Fruit fly (Drosophila melanogaster) S2 (cell line): ENCODE results near the gene CG12689.

ENCODE experiments used
- CG8478 ChIP-seq: fragments of >200 bp; optimal IDR thresholded peaks from 2 replicates; lab custom pipeline; 2018
- CTCF ChIP-seq, 2 experiments: fragments of >200 bp; optimal IDR thresholded peaks; 2 replicates each; lab custom pipeline; 2018

DNA sequence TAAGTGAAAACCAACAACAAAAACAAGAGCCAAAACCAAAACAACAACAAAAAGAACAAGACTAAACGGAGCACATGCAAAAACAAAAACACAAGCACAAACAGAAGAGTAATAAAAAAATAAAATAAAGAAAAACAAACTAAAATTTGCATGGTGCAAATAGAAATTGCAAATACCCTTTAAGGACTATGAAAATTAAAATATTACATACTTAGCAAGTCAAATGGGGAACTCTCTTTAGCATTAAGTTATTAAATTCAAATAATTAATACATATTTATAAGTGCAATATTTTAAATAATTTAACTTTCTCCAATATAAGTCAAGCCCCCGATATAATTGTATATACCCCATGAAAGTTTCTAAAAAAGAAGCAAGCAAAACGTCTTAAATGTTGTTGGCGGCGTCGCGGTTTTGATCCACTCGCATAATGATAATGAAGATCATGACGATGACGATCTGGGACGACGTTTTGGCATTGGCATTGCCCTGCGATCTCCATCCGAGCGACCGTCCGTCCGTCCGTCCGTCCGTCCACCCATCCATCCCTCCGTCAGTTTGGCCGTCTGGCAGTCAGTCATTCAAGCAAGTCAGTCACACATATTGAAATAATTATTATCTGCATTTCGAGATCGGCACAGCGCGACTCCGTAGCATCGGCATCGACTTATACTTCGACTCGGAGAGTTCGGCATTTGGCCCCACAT, 45.0 kb downstream of the CG12689 start:
- TF ChIP-seq CG8478 (lab: Kevin White, UChicago) = no peak
- TF ChIP-seq CTCF (optimal IDR thresholded peaks at IDR 0.05; lab: Kevin White, UChicago) = no peak
